Worm (Caenorhabditis elegans): ENCODE measurements around the gene lin-49.

ce11 chrIV:8608934-8609333, 11.5 kb upstream of the lin-49 start, which contains the start of gene F42A9.6:
- TF ChIP-seq F49E8.2 (tag; optimal IDR thresholded peaks at IDR 0.05; ENCODE audit: borderline replicate concordance) (no peak), nhr-111 (GFP tag; optimal IDR thresholded peaks at IDR 0.05) (no peak), ceh-28 (tag; optimal IDR thresholded peaks at IDR 0.05) (no peak), nhr-11 (tag; optimal IDR thresholded peaks at IDR 0.05) (no peak), ztf-7 (tag; optimal IDR thresholded peaks at IDR 0.05) (no peak), nhr-237 (tag; optimal IDR thresholded peaks at IDR 0.05) (no peak)

All from whole organism, L4 larva.